Worm (Caenorhabditis elegans): ENCODE data around the gene shl-1.

- TF ChIP-seq unc-62 (GFP tag; optimal IDR thresholded peaks at IDR 0.05) (no peak), grh-1 (GFP tag; IDR thresholded peaks at IDR 0.05) (no peak), egl-27 (tag; optimal IDR thresholded peaks at IDR 0.05) (no peak), pag-3 (tag; optimal IDR thresholded peaks at IDR 0.05; ENCODE audit: borderline replicate concordance, insufficient read depth) (no peak), swsn-7 (tag; optimal IDR thresholded peaks at IDR 0.05) (no peak), lin-14 (GFP tag; optimal IDR thresholded peaks at IDR 0.05) (no peak), unc-30 (tag; optimal IDR thresholded peaks at IDR 0.05) (no peak), isw-1 (GFP tag; IDR thresholded peaks at IDR 0.05) (no peak), elt-2 (tag; optimal IDR thresholded peaks at IDR 0.05) (no peak), nhr-28 (tag; optimal IDR thresholded peaks at IDR 0.05) (no peak), hlh-17 (GFP tag; optimal IDR thresholded peaks at IDR 0.05; ENCODE audit: borderline replicate concordance) (no peak), skn-1 (tag; optimal IDR thresholded peaks at IDR 0.05) (no peak), sptf-1 (tag; optimal IDR thresholded peaks at IDR 0.05) (no peak), ceh-82 (tag; optimal IDR thresholded peaks at IDR 0.05) (no peak)
Observed at ce11 chrIV:6416553-6416952, 32.7 kb upstream of the shl-1 start, which contains the start of gene Y73B6BL.22.

All from whole organism, L1 larva.